Worm (Caenorhabditis elegans): ENCODE data around the gene ddn-3.

DNA sequence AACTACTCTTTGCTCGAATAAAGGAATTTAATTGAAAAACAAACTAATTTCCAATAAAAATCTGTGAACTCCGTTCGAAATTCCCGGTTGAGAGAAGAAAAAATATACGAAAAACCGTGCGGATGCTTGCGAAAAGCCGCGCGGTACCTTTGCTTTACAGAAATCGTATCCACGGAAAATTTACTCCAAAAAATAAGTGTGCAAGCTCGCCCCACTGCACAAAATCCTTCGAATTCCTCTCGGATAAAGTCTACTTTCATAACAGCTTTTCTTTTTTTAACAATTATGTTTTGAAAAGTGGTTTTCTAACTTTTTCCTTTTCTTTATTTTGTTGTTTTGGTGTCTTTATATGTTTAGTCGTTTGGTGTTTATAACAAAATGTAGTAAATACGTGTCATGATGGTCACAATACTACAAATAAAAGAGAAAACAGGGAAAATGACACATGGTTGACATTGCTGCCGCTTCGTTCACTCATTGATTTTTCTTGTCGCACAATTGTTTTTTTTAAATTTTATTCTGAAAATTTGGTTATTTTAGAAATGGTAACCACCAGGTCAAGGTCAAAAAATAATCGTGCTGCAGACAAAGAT lies 36.3 kb upstream of the ddn-3 start, which contains the start of gene cept-2:
- TF ChIP-seq nhr-11 (tag; optimal IDR thresholded peaks at IDR 0.05) (peak; percentile 68), unc-39 (tag; optimal IDR thresholded peaks at IDR 0.05) (no peak), ztf-11 (tag; optimal IDR thresholded peaks at IDR 0.05) (no peak), nhr-77 (tag; optimal IDR thresholded peaks at IDR 0.05) (peak; percentile 78), pha-4 (tag; optimal IDR thresholded peaks at IDR 0.05) (peak; percentile 95), sea-2 (GFP tag; optimal IDR thresholded peaks at IDR 0.05) (no peak), ceh-9 (tag; optimal IDR thresholded peaks at IDR 0.05) (no peak)
